Worm (Caenorhabditis elegans) whole organism, L2 larva: Measurements from ENCODE around the gene ccr-4.

Experiments used
- ama-1 ChIP-seq: fragments of 150-350 bp; optimal IDR thresholded peaks from 2 replicates; lab custom pipeline; 2018; ENCODE audit warnings: inconsistent platforms
- ceh-16 ChIP-seq: fragments of 150-350 bp; optimal IDR thresholded peaks from 2 replicates; lab custom pipeline; 2014; ENCODE audit warnings: missing biosample characterization, missing genetic modification characterization
- elt-3 ChIP-seq: sonication (generic microtip); optimal IDR thresholded peaks from 2 replicates; lab custom pipeline; 2017; ENCODE audit warnings: missing biosample characterization, missing genetic modification characterization
- gmeb-1 ChIP-seq: fragments of 150-350 bp; optimal IDR thresholded peaks from 2 replicates; lab custom pipeline; 2014; ENCODE audit warnings: missing biosample characterization, missing genetic modification characterization
- lin-13 ChIP-seq: fragments of 150-350 bp; optimal IDR thresholded peaks from 2 replicates; lab custom pipeline; 2014; ENCODE audit warnings: missing biosample characterization, missing genetic modification reagents, missing genetic modification characterization
- mab-5 ChIP-seq: fragments of 150-350 bp; optimal IDR thresholded peaks from 2 replicates; lab custom pipeline; 2014; ENCODE audit warnings: missing biosample characterization, missing genetic modification characterization
- zag-1 ChIP-seq: fragments of 150-350 bp; optimal IDR thresholded peaks from 2 replicates; lab custom pipeline; 2014; ENCODE audit warnings: missing biosample characterization, missing genetic modification characterization
- ztf-11 ChIP-seq: sonication (generic microtip); optimal IDR thresholded peaks from 2 replicates; lab custom pipeline; 2017; ENCODE audit warnings: missing biosample characterization, missing genetic modification characterization

DNA sequence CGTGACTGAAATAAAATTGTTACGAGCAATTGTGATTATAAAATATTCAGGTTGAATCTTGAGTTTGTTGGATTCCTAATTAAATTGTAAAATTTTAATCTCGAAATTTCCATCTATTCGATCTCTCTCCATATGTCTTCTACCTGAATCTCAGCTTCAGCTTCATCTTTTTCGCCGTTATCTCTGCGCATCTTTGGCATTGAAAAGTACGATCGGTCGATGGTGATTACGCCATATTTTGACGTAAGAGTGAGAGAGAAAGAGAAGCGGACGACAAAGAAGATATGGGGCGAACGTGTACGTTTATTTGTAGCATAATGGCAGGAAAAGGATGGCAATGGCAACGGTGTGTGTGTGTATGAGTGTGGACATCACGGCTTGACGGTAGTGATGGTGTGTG lies 5.2 kb downstream of the ccr-4 start:
- TF ChIP-seq zag-1 (tag; lab: Kevin White, UChicago) (no peak), ceh-16 (no peak), lin-13 (GFP tag; lab: Kevin White, UChicago) (no peak), elt-3 (tag; lab: Kevin White, UChicago) (no peak), ztf-11 (no peak), mab-5 (tag; lab: Kevin White, UChicago) (no peak), ama-1 (lab: Kevin White, UChicago) (no peak), gmeb-1 (tag; lab: Kevin White, UChicago) (no peak)
